Fruit fly (Drosophila melanogaster) whole organism, embryonic: ENCODE measurements around the gene LanB2.

Source experiments
- Bdp1 ChIP-seq: fragments of 200-800 bp; sonication (Bioruptor generic); optimal IDR thresholded peaks from 3 replicates; lab custom pipeline; 2016; ENCODE audit warnings: missing biosample characterization, missing genetic modification characterization
- CG10267 ChIP-seq: fragments of 200-800 bp; sonication (Bioruptor generic); optimal IDR thresholded peaks from 2 replicates; lab custom pipeline; 2018; ENCODE audit warnings: missing biosample characterization, mild to moderate bottlenecking, missing genetic modification characterization, moderate library complexity
- CG10274 ChIP-seq: fragments of 200-800 bp; sonication (Bioruptor generic); optimal IDR thresholded peaks from 3 replicates; lab custom pipeline; 2017; ENCODE audit warnings: missing biosample characterization, mild to moderate bottlenecking, missing genetic modification characterization
- CG10366 ChIP-seq: fragments of 200-800 bp; sonication (Bioruptor generic); IDR thresholded peaks from 2 replicates; pipeline ENCODE4 v1.3.6; 2022; ENCODE audit warnings: missing biosample characterization, missing genetic modification characterization
- CG12299 ChIP-seq: fragments of 200-800 bp; sonication (Bioruptor generic); optimal IDR thresholded peaks from 2 replicates; lab custom pipeline; 2018; ENCODE audit warnings: missing biosample characterization, mild to moderate bottlenecking, missing genetic modification characterization
- CG13123 ChIP-seq: fragments of 200-800 bp; sonication (Bioruptor generic); optimal IDR thresholded peaks from 2 replicates; lab custom pipeline; 2016; ENCODE audit warnings: missing biosample characterization, missing genetic modification characterization
- CG14710 ChIP-seq: fragments of 200-800 bp; sonication (Bioruptor generic); optimal IDR thresholded peaks from 3 replicates; lab custom pipeline; 2019; ENCODE audit warnings: missing biosample characterization, mild to moderate bottlenecking, missing genetic modification characterization, moderate library complexity
- CG1529 ChIP-seq: fragments of 200-800 bp; sonication (Bioruptor generic); optimal IDR thresholded peaks from 3 replicates; lab custom pipeline; 2018; ENCODE audit warnings: missing biosample characterization, missing genetic modification characterization
- CG18764 ChIP-seq: fragments of 200-800 bp; sonication (Bioruptor generic); optimal IDR thresholded peaks from 3 replicates; lab custom pipeline; 2016; ENCODE audit warnings: missing biosample characterization, missing genetic modification characterization
- CG2120 ChIP-seq: fragments of 200-800 bp; sonication (Bioruptor generic); optimal IDR thresholded peaks from 3 replicates; lab custom pipeline; 2016; ENCODE audit warnings: missing biosample characterization, missing genetic modification characterization
- CG32767 ChIP-seq: fragments of 200-800 bp; sonication (Bioruptor generic); IDR thresholded peaks from 2 replicates; pipeline ENCODE4 v1.3.6; 2022; ENCODE audit warnings: missing biosample characterization, missing genetic modification characterization
- CG3726 ChIP-seq: fragments of 200-800 bp; sonication (Bioruptor generic); IDR thresholded peaks from 3 replicates; pipeline ENCODE4, ENCODE4 v1.3.6; 2022; ENCODE audit warnings: missing biosample characterization, missing genetic modification characterization
- CG42726 ChIP-seq: fragments of 200-800 bp; sonication (Bioruptor generic); IDR thresholded peaks from 2 replicates; pipeline ENCODE4 v1.3.6; 2022; ENCODE audit warnings: missing biosample characterization, missing genetic modification characterization; ENCODE audit not compliant: partially characterized antibody
- CG7372 ChIP-seq: fragments of 200-800 bp; sonication (Bioruptor generic); IDR thresholded peaks from 2 replicates; pipeline ENCODE4 v1.3.6; 2022; ENCODE audit warnings: missing biosample characterization, missing genetic modification characterization
- CG8478 ChIP-seq: fragments of >200 bp; optimal IDR thresholded peaks from 2 replicates; lab custom pipeline; 2018
- D19A ChIP-seq: fragments of 200-800 bp; optimal IDR thresholded peaks from 3 replicates; lab custom pipeline; 2019; ENCODE audit warnings: missing biosample characterization, mild to moderate bottlenecking, missing genetic modification characterization, moderate library complexity
- Ets97D ChIP-seq: fragments of 200-800 bp; sonication (Bioruptor generic); optimal IDR thresholded peaks from 3 replicates; lab custom pipeline; 2016; ENCODE audit warnings: missing biosample characterization, missing genetic modification characterization
- Hsf ChIP-seq: fragments of 200-800 bp; sonication (Bioruptor generic); optimal IDR thresholded peaks from 3 replicates; lab custom pipeline; 2016; ENCODE audit warnings: missing biosample characterization, missing genetic modification characterization
- Lpt ChIP-seq: fragments of >200 bp; optimal IDR thresholded peaks from 2 replicates; lab custom pipeline; 2018; ENCODE audit warnings: missing biosample characterization, missing genetic modification characterization
- MESR4 ChIP-seq: fragments of 200-800 bp; sonication (Bioruptor generic); optimal IDR thresholded peaks from 2 replicates; lab custom pipeline; 2018; ENCODE audit warnings: missing biosample characterization, mild to moderate bottlenecking, missing genetic modification characterization, moderate library complexity
- NfI ChIP-seq: fragments of 200-800 bp; sonication (Bioruptor generic); optimal IDR thresholded peaks from 3 replicates; lab custom pipeline; 2018; ENCODE audit warnings: missing biosample characterization, mild to moderate bottlenecking, missing genetic modification characterization, moderate library complexity
- Ptx1 ChIP-seq: fragments of 200-800 bp; sonication (Bioruptor generic); IDR thresholded peaks from 2 replicates; pipeline ENCODE4 v1.3.6; 2022; ENCODE audit warnings: missing biosample characterization, missing genetic modification characterization
- TFAM ChIP-seq: fragments of 200-800 bp; sonication (Bioruptor generic); optimal IDR thresholded peaks from 2 replicates; lab custom pipeline; 2017; ENCODE audit warnings: missing biosample characterization, missing genetic modification characterization, inconsistent platforms
- Trl ChIP-seq, 3 experiments: fragments of >200 bp in 2 of 3; fragments of 200-800 bp in 1 of 3; sonication (Bioruptor generic) in 1 of 3; optimal IDR thresholded peaks; 2 replicates in 1 of 3; 3 replicates in 2 of 3; lab custom pipeline; 2016 to 2017; ENCODE audit warnings: missing biosample characterization in 1 of 3, missing genetic modification characterization in 1 of 3
- az2 ChIP-seq: fragments of 200-800 bp; sonication (Bioruptor generic); optimal IDR thresholded peaks from 3 replicates; lab custom pipeline; 2016; ENCODE audit warnings: missing biosample characterization, missing genetic modification characterization
- cg ChIP-seq: fragments of 200-800 bp; sonication (Bioruptor generic); optimal IDR thresholded peaks from 3 replicates; lab custom pipeline; 2019; ENCODE audit warnings: missing biosample characterization, mild to moderate bottlenecking, missing genetic modification characterization, moderate library complexity
- dan ChIP-seq: fragments of 200-800 bp; sonication (Bioruptor generic); IDR thresholded peaks from 2 replicates; pipeline ENCODE4 v1.3.6; 2022; ENCODE audit warnings: missing biosample characterization, missing genetic modification characterization
- dpn ChIP-seq, 2 experiments: fragments of 200-800 bp; sonication (Bioruptor generic); optimal IDR thresholded peaks; 3 replicates each; lab custom pipeline; 2016; ENCODE audit warnings: missing biosample characterization in 2 of 2, missing genetic modification characterization in 2 of 2
- exex ChIP-seq: fragments of 200-800 bp; sonication (Bioruptor generic); optimal IDR thresholded peaks from 4 replicates; lab custom pipeline; 2018; ENCODE audit warnings: missing biosample characterization, mild to moderate bottlenecking, missing genetic modification characterization, moderate library complexity
- gsb ChIP-seq: fragments of 200-800 bp; sonication (Bioruptor generic); IDR thresholded peaks from 2 replicates; pipeline ENCODE4 v1.3.6; 2022; ENCODE audit warnings: missing biosample characterization, missing genetic modification characterization
- phol ChIP-seq: fragments of 200-800 bp; sonication (Bioruptor generic); optimal IDR thresholded peaks from 3 replicates; lab custom pipeline; 2018; ENCODE audit warnings: missing biosample characterization, mild to moderate bottlenecking, missing genetic modification characterization, moderate library complexity
- pita ChIP-seq: fragments of 200-800 bp; sonication (Bioruptor generic); optimal IDR thresholded peaks from 2 replicates; lab custom pipeline; 2017; ENCODE audit warnings: missing biosample characterization, mild to moderate bottlenecking, missing genetic modification characterization
- psq ChIP-seq: fragments of 200-800 bp; sonication (Bioruptor generic); optimal IDR thresholded peaks from 2 replicates; lab custom pipeline; 2017; ENCODE audit warnings: missing biosample characterization, missing genetic modification characterization
- stc ChIP-seq: fragments of 200-800 bp; sonication (Bioruptor generic); IDR thresholded peaks from 2 replicates; pipeline ENCODE4 v1.3.6; 2022; ENCODE audit warnings: missing biosample characterization, missing genetic modification characterization
- ttk ChIP-seq: fragments of 200-800 bp; sonication (Bioruptor generic); IDR thresholded peaks from 2 replicates; pipeline ENCODE4 v2.1.2; 2022; ENCODE audit warnings: missing biosample characterization, missing genetic modification characterization
- tx ChIP-seq: fragments of 200-800 bp; sonication (Bioruptor generic); optimal IDR thresholded peaks from 2 replicates; lab custom pipeline; 2016; ENCODE audit warnings: missing biosample characterization, missing genetic modification characterization
- vvl ChIP-seq: fragments of 200-800 bp; sonication (Bioruptor generic); IDR thresholded peaks from 2 replicates; pipeline ENCODE4 v1.3.6; 2022; ENCODE audit warnings: missing biosample characterization, missing genetic modification characterization
- wdn ChIP-seq: fragments of 200-800 bp; sonication (Bioruptor generic); IDR thresholded peaks from 2 replicates; pipeline ENCODE4 v1.3.6; 2022; ENCODE audit warnings: missing biosample characterization, missing genetic modification characterization

The LanB2 gene

dm6 chr3L:9637812-9638211 lies 23.1 kb downstream of the LanB2 start, which contains the start of gene CG8329:
CG8329 (plus strand) TSS chr3L:9638112.
- TF ChIP-seq dan (GFP tag; lab: Robert Waterston, UW) (no peak), dpn (GFP tag; optimal IDR thresholded peaks at IDR 0.05; lab: Kevin White, UChicago) (no peak), CG1529 (no peak), CG12299 (no peak), CG32767 (GFP tag; lab: Robert Waterston, UW) (no peak), az2 (GFP tag; lab: Kevin White, UChicago) (no peak), gsb (GFP tag; lab: Robert Waterston, UW) (no peak), Ptx1 (GFP tag; lab: Robert Waterston, UW) (no peak), phol (tag; lab: Kevin White, UChicago) (no peak), ttk (no peak), Hsf (GFP tag; lab: Kevin White, UChicago) (no peak), CG10267 (tag; lab: Kevin White, UChicago) (no peak), stc (GFP tag; lab: Robert Waterston, UW) (no peak), CG7372 (GFP tag; lab: Robert Waterston, UW) (no peak), CG8478 (no peak), CG13123 (GFP tag; lab: Kevin White, UChicago) (no peak), MESR4 (no peak), CG14710 (tag; lab: Kevin White, UChicago) (no peak), Lpt (GFP tag; lab: Kevin White, UChicago) (no peak), Trl (optimal IDR thresholded peaks at IDR 0.05; lab: Kevin White, UChicago) (no peak), Trl (GFP tag; optimal IDR thresholded peaks at IDR 0.05; lab: Kevin White, UChicago) (no peak)
- TF ChIP-seq, all 482 proteins: peak for 0

dm6 chr3L:9638971-9639370 lies 24.3 kb downstream of the LanB2 start, which contains the start of gene CG18179:
CG18179 (plus strand) TSS chr3L:9639271.
- TF ChIP-seq wdn (GFP tag; lab: Robert Waterston, UW) (no peak), NfI (GFP tag; lab: Kevin White, UChicago) (no peak), psq (GFP tag; lab: Kevin White, UChicago) (no peak), Ets97D (no peak), CG10366 (no peak), CG3726 (GFP tag; lab: Robert Waterston, UW) (no peak), pita (GFP tag; lab: Kevin White, UChicago) (no peak), CG42726 (no peak), CG10274 (GFP tag; lab: Kevin White, UChicago) (no peak), CG2120 (GFP tag; lab: Kevin White, UChicago) (no peak), D19A (tag; lab: Kevin White, UChicago) (no peak), Ptx1 (GFP tag; lab: Robert Waterston, UW) (no peak), tx (GFP tag; lab: Kevin White, UChicago) (no peak)

dm6 chr3L:9640713-9641112 lies 26.0 kb downstream of the LanB2 start, which contains the start of gene CG18180:
CG18180 (plus strand) TSS chr3L:9641013.
- TF ChIP-seq cg (GFP tag; lab: Kevin White, UChicago) (no peak), CG14710 (tag; lab: Kevin White, UChicago) (no peak), TFAM (GFP tag; lab: Kevin White, UChicago) (no peak), CG18764 (GFP tag; lab: Kevin White, UChicago) (no peak), exex (tag; lab: Kevin White, UChicago) (peak; percentile 10), vvl (GFP tag; lab: Robert Waterston, UW) (no peak), Bdp1 (no peak)
